Worm (Caenorhabditis elegans): ENCODE measurements around the gene H02F09.3.

The H02F09.3 gene

ce11 chrX:1556917-1557316, 11.6 kb upstream of the H02F09.3 start:
- TF ChIP-seq ztf-4 (tag; optimal IDR thresholded peaks at IDR 0.05) (no peak), nhr-11 (tag; optimal IDR thresholded peaks at IDR 0.05) (no peak), R02D3.7 (tag; optimal IDR thresholded peaks at IDR 0.05) (no peak), nhr-23 (tag; optimal IDR thresholded peaks at IDR 0.05) (no peak), lin-39 (tag; optimal IDR thresholded peaks at IDR 0.05) (no peak), egl-5 (tag; optimal IDR thresholded peaks at IDR 0.05) (no peak), tbx-2 (tag; optimal IDR thresholded peaks at IDR 0.05) (no peak), ceh-9 (tag; optimal IDR thresholded peaks at IDR 0.05) (no peak), unc-39 (tag; optimal IDR thresholded peaks at IDR 0.05) (no peak), fos-1 (tag; optimal IDR thresholded peaks at IDR 0.05) (no peak), egl-27 (tag; optimal IDR thresholded peaks at IDR 0.05) (no peak), ama-1 (optimal IDR thresholded peaks at IDR 0.05) (no peak), daf-12 (tag; optimal IDR thresholded peaks at IDR 0.05) (no peak), nhr-76 (tag; optimal IDR thresholded peaks at IDR 0.05) (no peak), pha-4 (tag; optimal IDR thresholded peaks at IDR 0.05) (no peak), hmg-11 (tag; optimal IDR thresholded peaks at IDR 0.05) (no peak), nfya-1 (tag; optimal IDR thresholded peaks at IDR 0.05; ENCODE audit: insufficient read depth) (no peak), lin-15B (tag; optimal IDR thresholded peaks at IDR 0.05) (no peak), ceh-16 (tag; optimal IDR thresholded peaks at IDR 0.05) (no peak)

- TF ChIP-seq nhr-67 (tag; optimal IDR thresholded peaks at IDR 0.05) (no peak), daf-12 (tag; optimal IDR thresholded peaks at IDR 0.05) (no peak), pha-4 (tag; optimal IDR thresholded peaks at IDR 0.05) (no peak), ceh-28 (tag; optimal IDR thresholded peaks at IDR 0.05) (no peak), ceh-16 (tag; optimal IDR thresholded peaks at IDR 0.05) (no peak), skn-1 (tag; optimal IDR thresholded peaks at IDR 0.05) (no peak), nhr-28 (tag; optimal IDR thresholded peaks at IDR 0.05) (no peak)
These were observed 3.5 kb downstream of the H02F09.3 start, which contains the start of gene H02F09.2 for ce11 chrX:1571949-1572348. Gene H02F09.2 (plus strand): TSS chrX:1572249.

- TF ChIP-seq hmg-11 (tag; optimal IDR thresholded peaks at IDR 0.05) (no peak), elt-1 (tag; optimal IDR thresholded peaks at IDR 0.05) (no peak), ZK546.5 (tag; optimal IDR thresholded peaks at IDR 0.05) (no peak), nhr-76 (tag; optimal IDR thresholded peaks at IDR 0.05) (no peak), ceh-28 (tag; optimal IDR thresholded peaks at IDR 0.05) (no peak), lin-15B (tag; optimal IDR thresholded peaks at IDR 0.05) (no peak), skn-1 (tag; optimal IDR thresholded peaks at IDR 0.05) (no peak), egl-27 (tag; optimal IDR thresholded peaks at IDR 0.05) (no peak), nhr-43 (tag; optimal IDR thresholded peaks at IDR 0.05; ENCODE audit: poor library complexity, severe bottlenecking) (no peak), snpc-4 (tag; optimal IDR thresholded peaks at IDR 0.05) (no peak), aly-2 (tag; optimal IDR thresholded peaks at IDR 0.05) (no peak), elt-3 (tag; optimal IDR thresholded peaks at IDR 0.05) (no peak), fkh-10 (GFP tag; optimal IDR thresholded peaks at IDR 0.05) (no peak), fos-1 (tag; optimal IDR thresholded peaks at IDR 0.05) (no peak), jun-1 (tag; optimal IDR thresholded peaks at IDR 0.05) (no peak), elt-2 (tag; optimal IDR thresholded peaks at IDR 0.05) (no peak), nhr-25 (tag; optimal IDR thresholded peaks at IDR 0.05) (no peak), unc-39 (tag; optimal IDR thresholded peaks at IDR 0.05) (no peak), nhr-11 (tag; optimal IDR thresholded peaks at IDR 0.05) (no peak)
These were observed 7.9 kb downstream of the H02F09.3 start, which contains the start of gene wrt-9 for ce11 chrX:1576337-1576736. Gene wrt-9 (plus strand): TSS chrX:1576637.

- peak; percentile 40 for TF ChIP-seq nhr-23 (tag; optimal IDR thresholded peaks at IDR 0.05)
- TF ChIP-seq egl-27 (tag; optimal IDR thresholded peaks at IDR 0.05) = no peak
These were observed 10.2 kb downstream of the H02F09.3 start for ce11 chrX:1578682-1579081.

- TF ChIP-seq R02D3.7 (tag; optimal IDR thresholded peaks at IDR 0.05) = no peak
- TF ChIP-seq nhr-11 (tag; optimal IDR thresholded peaks at IDR 0.05) = no peak
- TF ChIP-seq fkh-10 (GFP tag; optimal IDR thresholded peaks at IDR 0.05) = no peak
- TF ChIP-seq pqm-1 (tag; optimal IDR thresholded peaks at IDR 0.05) = no peak
- no peak for TF ChIP-seq elt-3 (tag; optimal IDR thresholded peaks at IDR 0.05)
- no peak for TF ChIP-seq lin-39 (tag; optimal IDR thresholded peaks at IDR 0.05)
- no peak for TF ChIP-seq ZK546.5 (tag; optimal IDR thresholded peaks at IDR 0.05)
- no peak for TF ChIP-seq zag-1 (tag; optimal IDR thresholded peaks at IDR 0.05)
- no peak for TF ChIP-seq elt-1 (tag; optimal IDR thresholded peaks at IDR 0.05)
- TF ChIP-seq skn-1 (tag; optimal IDR thresholded peaks at IDR 0.05) = no peak
- TF ChIP-seq lin-15B (tag; optimal IDR thresholded peaks at IDR 0.05) = no peak
- TF ChIP-seq pha-4 (tag; optimal IDR thresholded peaks at IDR 0.05) = no peak
- no peak for TF ChIP-seq mdl-1 (tag; optimal IDR thresholded peaks at IDR 0.05)
These were observed 15.5 kb downstream of the H02F09.3 start for ce11 chrX:1583980-1584379.

Measured in whole organism, L3 larva.